Worm (Caenorhabditis elegans) whole organism, young adult: ENCODE measurements around the gene wrm-1.

Source experiments
- B0336.3 ChIP-seq: fragments of 200-800 bp; sonication (Bioruptor generic); IDR thresholded peaks from 2 replicates; pipeline ENCODE4 v1.3.6; 2022; ENCODE audit warnings: missing genetic modification characterization, missing compliant biosample characterization
- C06A6.2 ChIP-seq: fragments of 200-800 bp; sonication (Bioruptor generic); conservative IDR thresholded peaks from 2 replicates; pipeline ENCODE4 v1.3.6; 2022; ENCODE audit warnings: missing genetic modification characterization, missing compliant biosample characterization
- F10E7.11 ChIP-seq: sonication (generic microtip); optimal IDR thresholded peaks from 2 replicates; lab custom pipeline; 2017; ENCODE audit warnings: mild to moderate bottlenecking, missing genetic modification characterization, moderate library complexity, missing compliant biosample characterization
- F33H1.4 ChIP-seq: fragments of 200-800 bp; sonication (Bioruptor generic); IDR thresholded peaks from 2 replicates; pipeline ENCODE4 v1.3.6; 2022; ENCODE audit warnings: missing genetic modification reagents, missing genetic modification characterization, missing compliant biosample characterization
- F37B4.10 ChIP-seq: fragments of 200-800 bp; sonication (Bioruptor generic); IDR thresholded peaks from 2 replicates; pipeline ENCODE4 v1.3.6; 2022; ENCODE audit warnings: missing genetic modification characterization, missing compliant biosample characterization
- F49E8.2 ChIP-seq: sonication (generic microtip); optimal IDR thresholded peaks from 3 replicates; lab custom pipeline; 2017; ENCODE audit warnings: missing genetic modification characterization, mild to moderate bottlenecking, missing compliant biosample characterization, antibody characterized with exemption, moderate library complexity; ENCODE audit not compliant: insufficient read depth
- Y53G8AR.9 ChIP-seq: fragments of 200-800 bp; sonication (Bioruptor generic); conservative IDR thresholded peaks from 2 replicates; pipeline ENCODE4 v1.3.6; 2022; ENCODE audit warnings: missing genetic modification reagents, missing genetic modification characterization, missing compliant biosample characterization
- Y95B8A.8 ChIP-seq: fragments of 200-800 bp; sonication (Bioruptor generic); IDR thresholded peaks from 2 replicates; pipeline ENCODE4 v1.3.6; 2022; ENCODE audit warnings: missing genetic modification reagents, missing genetic modification characterization, missing compliant biosample characterization
- akir-1 ChIP-seq: fragments of 200-800 bp; sonication (Bioruptor generic); optimal IDR thresholded peaks from 2 replicates; lab custom pipeline; 2018; ENCODE audit warnings: mild to moderate bottlenecking, missing genetic modification characterization, moderate library complexity, missing compliant biosample characterization
- ama-1 ChIP-seq, 3 experiments: fragments of 150-350 bp in 1 of 3; sonication (generic microtip) in 2 of 3; optimal IDR thresholded peaks; 2 replicates each; lab custom pipeline; 2014 to 2018; ENCODE audit warnings: missing biosample characterization in 2 of 3, missing genetic modification characterization in 2 of 3, missing genetic modification reagents in 2 of 3
- atf-7 ChIP-seq: sonication (generic microtip); optimal IDR thresholded peaks from 2 replicates; lab custom pipeline; 2017; ENCODE audit warnings: mild to moderate bottlenecking, missing genetic modification characterization, missing compliant biosample characterization
- attf-6 ChIP-seq: fragments of 200-800 bp; sonication (Bioruptor generic); IDR thresholded peaks from 2 replicates; pipeline ENCODE4 v1.3.6; 2022; ENCODE audit warnings: missing genetic modification reagents, missing genetic modification characterization, missing compliant biosample characterization
- cebp-1 ChIP-seq, 2 experiments: fragments of 200-800 bp in 1 of 2; sonication (Bioruptor generic) in 1 of 2; sonication (generic microtip) in 1 of 2; IDR thresholded peaks in 1 of 2; optimal IDR thresholded peaks in 1 of 2; 2 replicates each; pipeline versions ENCODE4 v1.3.6 to Lab custom; 2017 to 2022; ENCODE audit warnings: missing compliant biosample characterization in 2 of 2, missing genetic modification characterization in 2 of 2, mild to moderate bottlenecking in 1 of 2, missing genetic modification reagents in 1 of 2, moderate library complexity in 1 of 2
- ceh-58 ChIP-seq: fragments of 200-800 bp; sonication (Bioruptor generic); IDR thresholded peaks from 2 replicates; pipeline ENCODE4 v1.3.6; 2022; ENCODE audit warnings: missing genetic modification characterization, missing compliant biosample characterization
- chd-7 ChIP-seq: sonication (generic microtip); optimal IDR thresholded peaks from 2 replicates; lab custom pipeline; 2016; ENCODE audit warnings: mild to moderate bottlenecking, missing genetic modification characterization, moderate library complexity, missing compliant biosample characterization
- egl-18 ChIP-seq: fragments of 200-800 bp; sonication (Bioruptor generic); IDR thresholded peaks from 2 replicates; pipeline ENCODE4 v1.3.6; 2022; ENCODE audit warnings: missing genetic modification reagents, missing genetic modification characterization, missing compliant biosample characterization
- egl-44 ChIP-seq: fragments of 200-800 bp; sonication (Bioruptor generic); IDR thresholded peaks from 2 replicates; pipeline ENCODE4 v1.3.6; 2022; ENCODE audit warnings: missing genetic modification reagents, missing genetic modification characterization, missing compliant biosample characterization
- ekl-4 ChIP-seq: fragments of 200-800 bp; sonication (Bioruptor generic); IDR thresholded peaks from 2 replicates; pipeline ENCODE4 v1.3.6; 2022; ENCODE audit warnings: missing genetic modification reagents, missing genetic modification characterization, missing compliant biosample characterization
- ets-4 ChIP-seq: fragments of 200-800 bp; sonication (Bioruptor generic); optimal IDR thresholded peaks from 2 replicates; lab custom pipeline; 2018; ENCODE audit warnings: mild to moderate bottlenecking, missing genetic modification characterization, missing compliant biosample characterization
- him-1 ChIP-seq: sonication (generic microtip); optimal IDR thresholded peaks from 2 replicates; lab custom pipeline; 2016; ENCODE audit warnings: missing genotype, missing genetic modification reagents, missing genetic modification characterization, missing compliant biosample characterization
- hlh-26 ChIP-seq: fragments of 200-800 bp; sonication (Bioruptor generic); conservative IDR thresholded peaks from 2 replicates; pipeline ENCODE4 v1.3.6; 2022; ENCODE audit warnings: missing genetic modification reagents, missing genetic modification characterization, missing compliant biosample characterization
- hmg-1.2 ChIP-seq: fragments of 200-800 bp; sonication (Bioruptor generic); IDR thresholded peaks from 2 replicates; pipeline ENCODE4 v1.3.6; 2022; ENCODE audit warnings: missing genetic modification reagents, missing genetic modification characterization, missing compliant biosample characterization
- hrde-1 ChIP-seq: sonication (generic microtip); optimal IDR thresholded peaks from 2 replicates; lab custom pipeline; 2016; ENCODE audit warnings: missing genetic modification characterization, mild to moderate bottlenecking, missing compliant biosample characterization, moderate library complexity, missing genotype, missing genetic modification reagents, borderline replicate concordance
- hsf-1 ChIP-seq: fragments of 200-800 bp; sonication (Bioruptor generic); IDR thresholded peaks from 2 replicates; pipeline ENCODE4 v1.3.6; 2022; ENCODE audit warnings: missing genetic modification reagents, missing genetic modification characterization, missing compliant biosample characterization
- lin-54 ChIP-seq: fragments of 200-800 bp; sonication (Bioruptor generic); optimal IDR thresholded peaks from 2 replicates; lab custom pipeline; 2018; ENCODE audit warnings: mild to moderate bottlenecking, missing genetic modification characterization, missing compliant biosample characterization
- madf-6 ChIP-seq: fragments of 200-800 bp; sonication (Bioruptor generic); IDR thresholded peaks from 2 replicates; pipeline ENCODE4 v1.3.6; 2022; ENCODE audit warnings: missing genetic modification reagents, missing genetic modification characterization, missing compliant biosample characterization
- madf-8 ChIP-seq: fragments of 200-800 bp; sonication (Bioruptor generic); conservative IDR thresholded peaks from 2 replicates; pipeline ENCODE4 v1.3.6; 2022; ENCODE audit warnings: missing genetic modification reagents, missing genetic modification characterization, missing compliant biosample characterization
- mes-4 ChIP-seq: sonication (generic microtip); optimal IDR thresholded peaks from 2 replicates; lab custom pipeline; 2016; ENCODE audit warnings: missing genotype, missing genetic modification characterization, missing compliant biosample characterization
- mxl-1 ChIP-seq: sonication (generic microtip); optimal IDR thresholded peaks from 2 replicates; lab custom pipeline; 2016; ENCODE audit warnings: missing genetic modification characterization, missing compliant biosample characterization
- nhr-80 ChIP-seq: sonication (generic microtip); optimal IDR thresholded peaks from 2 replicates; lab custom pipeline; 2016; ENCODE audit warnings: missing genetic modification characterization, missing compliant biosample characterization
- pbrm-1 ChIP-seq: fragments of 200-800 bp; sonication (Bioruptor generic); IDR thresholded peaks from 2 replicates; pipeline ENCODE4 v1.3.6; 2022; ENCODE audit warnings: missing genetic modification reagents, missing genetic modification characterization, missing compliant biosample characterization
- rcor-1 ChIP-seq: fragments of 200-800 bp; sonication (Bioruptor generic); IDR thresholded peaks from 2 replicates; pipeline ENCODE4 v1.3.6; 2022; ENCODE audit warnings: missing genetic modification reagents, missing genetic modification characterization, missing compliant biosample characterization
- repo-1 ChIP-seq: sonication (generic microtip); optimal IDR thresholded peaks from 2 replicates; lab custom pipeline; 2017; ENCODE audit warnings: mild to moderate bottlenecking, missing genetic modification characterization, missing compliant biosample characterization
- rpc-1 ChIP-seq, 2 experiments: fragments of 150-350 bp in 1 of 2; sonication (generic microtip) in 1 of 2; optimal IDR thresholded peaks; 2 replicates each; lab custom pipeline; 2014 to 2018; ENCODE audit warnings: missing biosample characterization in 1 of 2, missing genetic modification characterization in 1 of 2, missing genetic modification reagents in 1 of 2, missing genotype in 1 of 2
- snpc-1.1 ChIP-seq: sonication (generic microtip); optimal IDR thresholded peaks from 2 replicates; lab custom pipeline; 2017; ENCODE audit warnings: missing genetic modification characterization, mild to moderate bottlenecking, missing compliant biosample characterization, antibody characterized with exemption, moderate library complexity, missing genotype, missing genetic modification reagents; ENCODE audit not compliant: insufficient read depth
- snpc-3.4 ChIP-seq: sonication (generic microtip); optimal IDR thresholded peaks from 2 replicates; lab custom pipeline; 2017; ENCODE audit warnings: missing genetic modification characterization, mild to moderate bottlenecking, missing compliant biosample characterization, antibody characterized with exemption, moderate library complexity, missing genotype, missing genetic modification reagents
- somi-1 ChIP-seq: fragments of 200-800 bp; sonication (Bioruptor generic); optimal IDR thresholded peaks from 2 replicates; lab custom pipeline; 2018; ENCODE audit warnings: mild to moderate bottlenecking, missing genetic modification characterization, missing compliant biosample characterization
- tlf-1 ChIP-seq: fragments of 200-800 bp; sonication (Bioruptor generic); optimal IDR thresholded peaks from 2 replicates; lab custom pipeline; 2018; ENCODE audit warnings: mild to moderate bottlenecking, missing genetic modification characterization, missing compliant biosample characterization
- unc-130 ChIP-seq: sonication (generic microtip); optimal IDR thresholded peaks from 2 replicates; lab custom pipeline; 2016; ENCODE audit warnings: missing genetic modification reagents, missing genetic modification characterization, missing compliant biosample characterization
- xnd-1 ChIP-seq: sonication (generic microtip); optimal IDR thresholded peaks from 2 replicates; lab custom pipeline; 2016; ENCODE audit warnings: missing genotype, missing genetic modification reagents, missing genetic modification characterization, missing compliant biosample characterization
- ztf-25 ChIP-seq: fragments of 200-800 bp; sonication (Bioruptor generic); IDR thresholded peaks from 2 replicates; pipeline ENCODE4 v1.3.6; 2022; ENCODE audit warnings: missing genetic modification reagents, missing genetic modification characterization, missing compliant biosample characterization
- ztf-26 ChIP-seq: sonication (generic microtip); optimal IDR thresholded peaks from 2 replicates; lab custom pipeline; 2017; ENCODE audit warnings: missing genetic modification characterization, missing compliant biosample characterization
- ztf-6 ChIP-seq: fragments of 200-800 bp; sonication (Bioruptor generic); IDR thresholded peaks from 2 replicates; pipeline ENCODE4 v1.3.6; 2022; ENCODE audit warnings: missing genetic modification reagents, missing genetic modification characterization, missing compliant biosample characterization

wrm-1 gene

ce11 chrIII:5680141-5680540, 42.5 kb upstream of the wrm-1 start, which contains the start of gene pst-2:
pst-2 (plus strand) TSS chrIII:5680433.
- TF ChIP-seq mes-4, result no peak
- 0 out of 2 replicates have a peak, but pooled peaks have one; percentile 6 for TF ChIP-seq hmg-1.2 (GFP tag; lab: Robert Waterston, UW)
- no peak for TF ChIP-seq akir-1 (GFP tag; lab: Kevin White, UChicago)
- TF ChIP-seq ekl-4 (GFP tag; lab: Robert Waterston, UW), result 0 out of 2 replicates have a peak, but pooled peaks have one; percentile 25
- peak; percentile 12; the same call in 1 of the 2 replicates for TF ChIP-seq ztf-25
- TF ChIP-seq Y95B8A.8 (GFP tag; lab: Robert Waterston, UW), result 0 out of 2 replicates have a peak, but pooled peaks have one; percentile 6
- no peak for TF ChIP-seq ama-1 (optimal IDR thresholded peaks at IDR 0.05; lab: Kevin White, UChicago)
- peak in 1 of 2 experiments; percentile 37 for TF ChIP-seq ama-1 (GFP tag; optimal IDR thresholded peaks at IDR 0.05; lab: Kevin White, UChicago)
- TF ChIP-seq snpc-1.1 (tag; lab: Kevin White, UChicago), result peak; percentile 13
- peak; percentile 47 for TF ChIP-seq him-1 (tag; lab: Kevin White, UChicago)
- TF ChIP-seq nhr-80 (tag; lab: Kevin White, UChicago), result no peak
- peak; percentile 3 for TF ChIP-seq xnd-1 (tag; lab: Kevin White, UChicago)
- TF ChIP-seq tlf-1 (GFP tag; lab: Kevin White, UChicago), result peak; percentile 27
- TF ChIP-seq hsf-1, result peak; percentile 64; the same call in 1 of the 2 replicates
- peak; percentile 43; the same call in 1 of the 2 replicates for TF ChIP-seq pbrm-1
- TF ChIP-seq ets-4 (GFP tag; lab: Kevin White, UChicago), result no peak
- no peak for TF ChIP-seq repo-1 (tag; lab: Kevin White, UChicago)
- peak; percentile 70 for TF ChIP-seq snpc-3.4 (tag; lab: Kevin White, UChicago)
- TF ChIP-seq F49E8.2 (tag; lab: Kevin White, UChicago), result peak; percentile 90
- TF ChIP-seq ceh-58, result peak; percentile 67; the same call in 1 of the 2 replicates
- no peak for TF ChIP-seq hlh-26 (GFP tag; lab: Robert Waterston, UW)
- 0 out of 2 replicates have a peak, but pooled peaks have one; percentile 13 for TF ChIP-seq egl-44 (GFP tag; lab: Robert Waterston, UW)
- TF ChIP-seq Y53G8AR.9 (GFP tag; lab: Robert Waterston, UW), result peak; percentile 72; the same call in 1 of the 2 replicates
- TF ChIP-seq F33H1.4 (GFP tag; lab: Robert Waterston, UW), result peak; percentile 22; the same call in 1 of the 2 replicates
- TF ChIP-seq egl-18, result no peak
- TF ChIP-seq hrde-1 (tag; lab: Kevin White, UChicago), result peak; percentile 74
- TF ChIP-seq unc-130, result peak; percentile 1
- TF ChIP-seq B0336.3 (GFP tag; lab: Robert Waterston, UW), result peak; percentile 14; the same call in 1 of the 2 replicates
- TF ChIP-seq attf-6 (GFP tag; lab: Robert Waterston, UW), result peak; percentile 37; the same call in 1 of the 2 replicates
- peak; percentile 66; the same call in 1 of the 2 replicates for TF ChIP-seq madf-6 (GFP tag; lab: Robert Waterston, UW)
- TF ChIP-seq lin-54 (GFP tag; lab: Kevin White, UChicago), result peak; percentile 49
- TF ChIP-seq chd-7 (tag; lab: Kevin White, UChicago), result peak; percentile 13
- no peak for TF ChIP-seq rpc-1 (optimal IDR thresholded peaks at IDR 0.05; lab: Kevin White, UChicago)
- TF ChIP-seq rpc-1 (tag; optimal IDR thresholded peaks at IDR 0.05; lab: Kevin White, UChicago), result no peak
- TF ChIP-seq madf-8, result no peak
- TF ChIP-seq rcor-1 (GFP tag; lab: Robert Waterston, UW), result peak; percentile 45; the same call in 1 of the 2 replicates

- TF ChIP-seq ztf-6 (GFP tag; lab: Robert Waterston, UW) (no peak), ztf-26 (no peak), atf-7 (no peak), mxl-1 (tag; lab: Kevin White, UChicago) (no peak), somi-1 (GFP tag; lab: Kevin White, UChicago) (no peak), F37B4.10 (no peak), F10E7.11 (tag; lab: Kevin White, UChicago) (no peak), egl-44 (GFP tag; lab: Robert Waterston, UW) (no peak), cebp-1 (GFP tag; IDR thresholded peaks at IDR 0.05; lab: Robert Waterston, UW) (no peak), cebp-1 (tag; optimal IDR thresholded peaks at IDR 0.05; lab: Kevin White, UChicago) (no peak), C06A6.2 (GFP tag; lab: Robert Waterston, UW) (no peak), madf-8 (no peak)
These were observed 38.7 kb upstream of the wrm-1 start, which contains the start of gene rcan-1 for ce11 chrIII:5683998-5684397. rcan-1 (minus strand) TSS chrIII:5684098.
